Worm (Caenorhabditis elegans): Measurements from ENCODE around the gene srab-6.

DNA sequence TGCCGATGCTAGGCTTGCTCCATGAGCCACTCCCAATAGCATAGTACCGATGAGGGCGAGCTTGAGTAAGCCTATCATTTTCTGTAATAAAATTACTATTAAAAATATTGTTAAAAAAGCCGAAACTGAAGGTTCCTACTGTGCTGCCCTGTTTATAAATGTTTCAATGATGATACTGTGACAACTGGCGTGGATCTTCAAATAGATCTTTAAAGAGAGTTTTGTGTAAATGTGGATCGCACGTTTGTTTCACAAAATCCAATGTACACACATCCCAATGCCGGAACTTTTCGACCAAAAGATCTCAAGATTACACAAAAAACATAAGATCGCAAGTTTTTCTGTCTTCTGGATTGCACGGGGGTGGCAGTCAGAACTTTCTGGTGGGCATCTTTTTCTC is 13.7 kb upstream of the srab-6 start, which contains the start of gene C36C5.14:
- TF ChIP-seq ceh-63 (GFP tag; optimal IDR thresholded peaks at IDR 0.05) (no peak), aha-1 (tag; optimal IDR thresholded peaks at IDR 0.05) (no peak), dpl-1 (GFP tag; optimal IDR thresholded peaks at IDR 0.05) (no peak), lsy-2 (tag; optimal IDR thresholded peaks at IDR 0.05) (no peak), vab-15 (tag; optimal IDR thresholded peaks at IDR 0.05) (no peak), nhr-11 (tag; optimal IDR thresholded peaks at IDR 0.05) (no peak), lin-39 (tag; optimal IDR thresholded peaks at IDR 0.05) (no peak)

Data from whole organism, L1 larva.